Worm (Caenorhabditis elegans): ENCODE results near the gene nhr-68.

The nhr-68 gene

DNA sequence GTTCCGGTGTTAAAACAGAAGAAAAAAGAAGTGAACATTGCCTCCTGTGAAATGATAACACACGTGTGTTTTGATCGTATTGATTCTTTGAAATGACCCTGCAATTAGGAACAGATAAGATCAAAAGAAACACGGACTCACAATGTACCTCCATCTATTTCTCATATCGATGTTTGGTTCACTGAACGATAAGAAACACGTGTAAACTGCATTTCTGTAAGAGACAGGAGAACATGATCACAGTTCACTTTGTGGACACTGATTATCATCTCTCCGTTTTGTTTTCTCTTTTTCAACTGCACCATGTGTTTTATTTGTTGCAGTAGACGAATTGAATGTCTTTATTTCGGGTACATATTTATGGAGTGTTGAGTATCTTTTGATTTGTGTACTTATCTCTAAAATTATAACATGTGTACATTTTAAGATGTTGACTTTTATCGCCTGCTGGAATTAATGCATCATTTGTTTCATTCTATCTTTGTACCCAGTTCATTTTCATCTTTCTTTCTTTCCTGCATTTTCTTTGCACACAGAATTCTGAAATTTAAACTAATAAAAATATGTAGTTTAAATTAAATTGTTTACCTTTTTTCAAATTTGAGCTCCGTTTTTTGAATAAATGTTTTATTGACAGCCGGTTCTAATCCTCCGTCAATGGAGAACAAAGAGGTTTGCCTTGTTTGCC, at the start of gene nhr-68, which contains the start of gene H12C20.7:
Gene nhr-68 (plus strand): TSS at position 638 of the 688 bp plus-strand sequence.
Gene H12C20.7 (minus strand): TSS at position 188 of the 688 bp plus-strand sequence.
- TF ChIP-seq unc-62 (GFP tag; optimal IDR thresholded peaks at IDR 0.05), result no peak

DNA sequence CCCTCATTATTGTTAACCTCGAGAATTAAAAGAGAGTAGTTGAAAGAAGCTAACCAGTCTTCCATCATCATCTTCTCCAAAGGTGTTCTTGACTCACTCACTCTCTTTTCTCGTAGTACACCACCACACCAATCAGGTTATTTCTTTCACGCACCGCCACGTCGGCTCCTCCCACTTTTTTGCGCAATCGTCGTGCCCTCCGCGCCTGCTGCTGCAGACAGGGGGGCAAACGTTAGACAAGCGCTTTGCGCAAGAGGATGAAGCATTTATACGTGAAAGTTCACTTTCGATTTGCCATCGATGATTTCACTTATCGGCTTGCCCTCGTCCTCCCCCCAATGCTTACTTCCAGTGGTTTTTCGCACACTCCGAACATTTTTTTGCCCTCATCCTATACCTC, 47.9 kb upstream of the nhr-68 start:
- no peak for TF ChIP-seq unc-62 (GFP tag; optimal IDR thresholded peaks at IDR 0.05)

DNA sequence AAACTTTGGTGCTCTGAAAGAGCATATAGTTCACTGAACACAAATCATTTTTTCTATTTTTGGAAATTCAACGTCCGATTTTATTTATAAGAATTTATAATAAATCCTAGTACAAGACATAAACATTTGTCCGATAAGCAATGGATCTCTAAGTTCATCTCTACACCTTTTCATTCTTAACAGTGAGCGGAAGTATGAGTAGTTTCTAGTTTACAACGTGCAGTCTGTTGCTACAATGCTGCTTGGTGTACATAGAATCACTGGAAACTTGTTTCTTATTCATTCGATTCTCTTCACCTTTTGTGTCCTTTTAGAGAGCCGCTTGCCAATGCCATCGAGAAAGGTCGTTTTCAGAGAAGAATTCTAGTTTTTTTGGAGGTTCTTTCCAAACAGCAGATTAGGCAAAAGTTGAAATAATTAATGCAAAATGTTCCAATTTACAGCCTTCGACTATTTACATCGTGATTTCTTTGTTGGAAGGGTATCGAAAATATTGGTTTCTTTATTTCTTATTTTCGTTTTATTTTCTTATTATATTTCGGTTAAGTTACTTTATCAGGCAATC, 46.2 kb upstream of the nhr-68 start:
- no peak for TF ChIP-seq unc-62 (GFP tag; optimal IDR thresholded peaks at IDR 0.05)

DNA sequence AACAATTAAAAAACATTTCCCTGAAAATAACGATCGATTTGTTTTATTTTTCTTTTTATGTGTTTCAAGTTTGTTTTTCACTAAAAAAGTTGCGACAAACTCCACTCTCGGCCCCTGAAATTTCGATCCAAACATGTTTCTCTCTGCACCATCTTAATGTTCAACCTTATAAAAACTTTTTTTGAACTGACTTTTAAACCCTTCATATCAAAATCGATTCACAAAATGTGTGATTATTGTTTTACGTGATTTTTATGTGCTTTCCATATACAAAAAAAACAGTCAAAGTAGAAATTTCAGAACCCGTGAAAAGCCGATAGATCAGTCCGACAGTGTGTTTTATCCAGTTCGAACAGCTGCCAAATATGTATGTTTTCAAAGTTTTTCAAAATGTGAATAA, 45.7 kb upstream of the nhr-68 start, which contains the start of gene ccch-1:
Gene ccch-1 (plus strand): TSS at position 301 of the 400 bp plus-strand sequence.
- TF ChIP-seq unc-62 (GFP tag; optimal IDR thresholded peaks at IDR 0.05), result no peak

DNA sequence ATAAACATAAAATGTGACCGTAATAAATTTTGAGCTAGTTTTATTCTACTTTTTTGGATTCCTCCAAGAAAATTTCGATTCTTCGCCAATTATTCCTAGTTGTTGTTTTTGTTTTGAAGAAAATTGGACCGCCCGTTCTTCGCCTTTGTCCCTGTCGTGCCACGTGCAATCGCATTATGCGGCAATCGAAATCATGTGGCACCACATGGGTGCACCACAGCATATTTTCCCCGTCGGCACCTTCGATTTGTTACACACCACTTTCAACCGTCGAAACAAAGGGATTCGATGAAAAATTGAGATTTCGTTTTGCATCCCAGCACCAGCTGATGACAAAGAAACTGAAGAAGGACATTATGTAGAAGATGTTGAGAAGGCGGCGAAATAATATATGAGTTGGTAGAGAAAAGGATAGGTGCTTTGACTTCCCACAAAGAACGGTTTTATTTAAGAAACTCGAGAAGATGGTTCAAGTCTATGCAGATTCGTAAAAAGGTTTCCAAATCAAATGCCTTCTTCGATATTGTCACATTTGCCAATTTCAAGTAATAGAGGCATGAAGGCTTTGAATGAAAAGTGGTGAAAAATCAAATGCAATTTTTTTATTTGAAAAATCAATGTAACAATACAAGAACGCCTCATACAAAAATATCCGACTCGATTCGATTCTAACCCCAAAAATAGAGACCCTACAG, 44.5 kb upstream of the nhr-68 start:
- no peak for TF ChIP-seq unc-62 (GFP tag; optimal IDR thresholded peaks at IDR 0.05)

DNA sequence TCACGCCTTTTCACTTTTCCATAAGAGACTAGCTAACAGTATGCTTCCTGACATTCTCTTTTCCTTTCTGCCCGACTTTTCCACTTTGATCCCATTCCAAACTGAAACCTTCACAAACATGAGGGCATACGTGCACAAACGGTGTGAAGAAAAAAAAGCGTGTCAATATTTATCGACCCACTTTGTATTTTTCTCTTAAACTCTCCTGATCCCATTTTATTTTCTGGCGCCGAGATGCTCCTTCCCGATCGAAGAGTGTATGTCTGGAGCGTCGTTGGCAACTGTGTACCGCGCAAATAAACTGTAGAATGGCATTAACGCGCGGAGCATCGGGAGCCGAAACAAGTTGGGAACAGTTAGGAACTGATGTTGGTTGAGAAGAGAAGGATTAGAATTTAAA, 43.7 kb upstream of the nhr-68 start:
- TF ChIP-seq unc-62 (GFP tag; optimal IDR thresholded peaks at IDR 0.05), result no peak

DNA sequence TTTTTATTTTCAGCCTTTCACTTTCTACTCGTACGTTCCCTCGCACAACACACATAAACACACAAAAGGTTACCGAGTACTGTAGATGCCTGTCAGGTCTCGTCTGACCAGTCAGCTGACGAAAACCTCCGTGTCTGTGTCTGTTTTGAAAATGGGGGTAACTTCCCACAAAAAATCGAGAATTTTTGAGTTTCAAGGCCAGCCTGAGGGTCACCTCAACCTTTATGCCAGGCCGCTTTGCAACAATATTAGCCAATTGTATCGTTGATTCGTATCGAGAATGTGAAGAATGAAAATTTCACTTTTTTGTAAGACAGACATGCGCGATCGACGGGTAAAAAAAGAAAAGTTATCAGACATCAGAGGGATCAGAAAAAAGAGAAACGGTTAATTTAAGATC, 42.1 kb upstream of the nhr-68 start:
- TF ChIP-seq unc-62 (GFP tag; optimal IDR thresholded peaks at IDR 0.05), result no peak

DNA sequence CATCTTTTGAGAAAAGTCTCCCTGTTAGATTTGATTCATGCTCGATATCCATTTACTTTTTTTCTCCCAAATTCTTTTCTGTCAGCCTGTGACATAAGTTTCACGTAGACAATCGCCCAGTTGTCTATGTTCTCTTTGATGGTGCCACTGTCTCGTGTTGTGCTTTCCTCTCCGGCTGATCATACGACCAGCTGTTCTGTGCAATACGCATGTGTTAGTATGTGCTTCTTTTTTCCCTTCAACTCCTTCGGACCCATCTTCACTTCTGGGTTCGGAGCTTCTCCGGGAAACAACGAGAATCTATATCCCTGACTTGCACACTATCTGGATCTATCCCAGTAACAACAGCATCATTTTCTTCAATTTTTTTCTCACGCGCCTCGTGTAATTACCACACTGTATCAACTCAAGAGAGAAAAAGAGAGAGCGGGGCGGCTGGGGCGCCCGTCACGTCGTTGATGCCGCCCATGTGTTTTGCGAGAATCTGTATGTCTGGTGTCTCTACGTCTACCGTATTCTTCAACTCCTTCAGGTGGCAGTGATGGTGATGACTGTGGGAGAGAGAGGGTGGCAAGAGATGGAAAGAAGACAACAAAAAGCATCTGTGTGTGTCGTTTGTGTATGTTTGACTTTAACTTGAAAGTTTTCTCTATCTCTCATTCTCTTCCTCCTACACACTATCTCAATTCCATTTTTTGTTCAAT, 41.3 kb upstream of the nhr-68 start:
- TF ChIP-seq unc-62 (GFP tag; optimal IDR thresholded peaks at IDR 0.05), result no peak

DNA sequence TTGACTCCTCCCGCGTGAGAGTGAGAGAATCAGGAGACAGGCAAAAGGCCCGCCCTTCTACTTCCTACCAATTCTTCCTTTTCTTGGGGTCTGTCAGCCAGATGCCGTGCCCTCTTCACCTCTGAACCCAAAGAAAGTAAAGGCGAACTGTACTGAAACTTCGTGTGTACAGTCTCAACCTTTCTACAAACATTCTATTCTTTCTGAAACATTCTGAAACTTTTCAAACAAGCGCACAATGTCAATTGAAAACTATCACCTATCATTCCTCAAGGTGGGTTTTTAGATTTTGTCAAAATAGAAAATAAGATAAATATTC, 40.7 kb upstream of the nhr-68 start:
- TF ChIP-seq unc-62 (GFP tag; optimal IDR thresholded peaks at IDR 0.05), result no peak

DNA sequence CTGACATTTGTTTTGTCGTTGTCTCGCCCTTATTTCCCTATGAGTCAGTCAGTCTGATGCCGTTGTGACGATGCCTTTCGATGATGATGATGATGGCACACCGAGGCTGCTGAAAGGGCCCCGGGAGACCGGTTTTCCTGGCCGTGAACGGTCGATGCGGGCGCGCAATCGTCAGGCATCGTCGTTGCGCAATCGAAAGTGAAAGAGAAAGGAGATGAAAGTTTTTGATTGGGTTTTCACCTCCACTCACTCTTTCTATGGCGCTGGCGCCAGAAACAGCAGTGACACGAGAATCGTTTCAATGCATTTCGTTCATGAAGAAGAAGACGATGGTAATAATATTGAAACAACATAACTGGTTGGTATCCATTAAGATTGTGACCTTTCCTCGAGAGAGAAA, 40.3 kb upstream of the nhr-68 start:
- no peak for TF ChIP-seq unc-62 (GFP tag; optimal IDR thresholded peaks at IDR 0.05)

DNA sequence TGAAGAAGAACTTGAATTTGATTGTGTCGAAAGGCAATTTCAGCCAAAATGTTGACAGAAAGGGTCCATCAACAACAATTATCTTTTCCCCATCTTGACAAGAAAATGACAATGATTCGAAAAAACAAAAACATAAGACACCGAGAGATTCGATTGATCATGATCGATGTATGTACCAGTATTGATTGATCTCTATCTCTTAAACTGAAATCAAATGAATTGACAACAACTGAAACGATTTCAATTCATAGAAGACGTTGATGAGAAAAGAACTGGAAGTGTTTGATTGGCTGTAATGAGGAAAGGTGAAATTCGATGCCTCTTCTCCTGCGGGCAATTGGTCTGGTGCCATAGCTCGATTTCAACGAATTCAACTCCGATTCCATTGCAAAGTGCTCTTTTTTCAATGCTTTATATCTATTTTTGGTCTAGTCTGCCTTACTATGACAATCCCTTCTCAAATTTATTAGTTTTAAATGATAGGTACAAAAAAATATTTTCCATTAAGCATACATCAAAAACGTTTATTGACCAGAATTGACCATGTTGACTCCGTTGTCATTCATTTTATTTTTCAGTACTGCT, 39.8 kb upstream of the nhr-68 start:
- no peak for TF ChIP-seq unc-62 (GFP tag; optimal IDR thresholded peaks at IDR 0.05)

DNA sequence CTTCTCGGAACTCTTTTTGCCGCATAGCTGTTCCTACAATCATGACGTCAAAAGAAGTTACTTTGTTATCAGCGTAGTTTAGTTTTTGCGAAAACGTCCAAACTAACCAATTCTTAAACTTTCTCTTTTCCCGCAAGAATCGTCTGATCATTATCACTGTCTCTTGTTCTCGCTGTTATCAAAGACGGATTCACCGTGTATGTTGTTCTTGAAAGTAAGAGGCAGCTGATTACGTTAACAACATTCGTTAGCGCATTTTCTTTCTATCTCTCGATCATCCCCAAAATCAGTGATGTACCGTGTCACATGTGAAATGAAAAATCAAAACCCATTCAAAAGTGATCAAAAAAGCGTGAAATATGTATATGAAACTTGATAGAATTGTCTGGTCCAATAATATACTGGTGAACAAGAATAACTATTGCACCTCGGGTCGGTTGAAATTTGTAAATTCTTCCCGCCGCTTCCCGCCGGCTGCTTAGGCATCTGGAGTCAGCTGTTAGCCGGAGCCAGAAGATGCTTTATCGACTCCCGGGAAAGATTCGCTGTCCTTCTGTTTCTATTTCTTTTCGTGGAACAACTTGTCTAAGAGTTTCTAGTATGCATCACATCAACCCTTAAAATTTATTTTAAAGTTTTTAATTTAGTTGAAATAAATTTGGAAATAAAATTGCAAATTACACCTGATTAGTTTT, 38.6 kb upstream of the nhr-68 start:
- TF ChIP-seq unc-62 (GFP tag; optimal IDR thresholded peaks at IDR 0.05), result no peak

DNA sequence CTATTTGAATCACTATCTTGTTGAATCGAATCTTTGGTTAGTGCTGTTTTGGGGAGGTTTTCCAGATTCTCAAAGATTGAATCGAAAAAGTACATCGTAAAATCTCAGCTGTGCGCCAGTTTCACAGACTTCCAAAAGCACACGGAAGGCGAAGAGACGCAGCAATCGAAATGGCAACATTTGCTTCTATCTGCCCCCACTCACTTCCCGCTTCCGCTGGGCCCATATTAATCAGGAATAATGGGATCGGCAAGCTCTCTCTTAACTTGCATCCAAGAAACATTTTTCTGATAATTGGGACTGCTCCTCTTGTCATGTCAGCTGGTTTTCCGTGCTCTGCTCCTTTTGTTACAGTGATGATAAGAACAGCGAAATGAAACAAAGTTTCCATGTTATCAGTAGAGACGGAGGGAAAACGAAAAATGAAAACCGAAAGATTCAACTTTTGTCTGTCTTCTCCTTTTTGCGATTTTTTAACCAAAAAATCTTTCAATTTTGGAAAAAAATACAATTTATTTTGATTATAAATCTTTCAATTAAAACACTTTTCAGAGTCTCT, 37.7 kb upstream of the nhr-68 start:
- no peak for TF ChIP-seq unc-62 (GFP tag; optimal IDR thresholded peaks at IDR 0.05)

DNA sequence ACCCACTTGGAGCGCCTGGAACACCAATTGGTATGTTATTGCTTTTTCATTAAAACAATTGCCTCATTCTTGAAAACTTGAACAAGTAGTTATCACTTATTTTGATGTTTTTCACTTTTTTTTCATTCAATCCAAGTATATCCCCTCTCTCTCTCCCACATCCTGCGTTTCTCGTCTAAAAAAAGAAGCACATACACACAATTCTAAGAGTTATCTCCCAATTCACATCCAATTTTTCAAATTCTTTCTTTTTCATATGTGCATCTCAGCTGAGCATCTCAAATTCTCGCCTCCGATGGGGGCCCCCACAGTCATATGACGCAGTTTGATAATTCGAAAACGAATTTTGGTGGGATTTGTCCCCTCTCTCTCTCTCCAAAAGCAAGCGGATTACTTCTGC, 36.6 kb upstream of the nhr-68 start:
- TF ChIP-seq unc-62 (GFP tag; optimal IDR thresholded peaks at IDR 0.05), result no peak

DNA sequence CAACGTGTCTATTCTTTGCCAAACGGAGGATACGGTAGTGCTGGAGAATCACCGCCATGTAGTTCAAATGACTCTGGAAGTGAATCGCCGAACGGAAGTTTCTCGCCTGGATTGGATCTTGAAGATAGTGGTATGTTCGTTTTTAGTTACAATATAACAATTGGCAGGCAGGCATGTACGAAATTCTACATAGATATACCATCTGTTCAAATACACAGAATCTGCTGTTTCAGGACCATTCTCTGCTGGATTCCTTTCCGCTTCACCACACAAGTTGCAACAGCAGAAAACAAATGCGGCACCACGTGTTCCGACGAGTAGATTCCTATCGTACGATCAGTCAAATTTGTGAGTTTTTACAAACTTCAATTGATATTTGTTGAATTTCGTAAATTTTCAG, 33.7 kb upstream of the nhr-68 start:
- no peak for TF ChIP-seq unc-62 (GFP tag; optimal IDR thresholded peaks at IDR 0.05)

All from whole organism, dauer.